In genomic region chr2L:14674606-14675100, dm6 we compare ENCODE assay signal across 1 fruit fly cellular context.
TF ChIP-seq lines count a peak whose summit lies in the region.

No protein-coding gene starts in this region.

TF ChIP-seq in whole organism, embryonic, 481 proteins besides CTCF, POLR2A, EP300 and RAD21 (continued from another document and continues in another):
- TF ChIP-seq NC2α (GFP tag; optimal IDR thresholded peaks at IDR 0.05; lab: Kevin White, UChicago): no peak
- no peak for TF ChIP-seq CG33213 (GFP tag; optimal IDR thresholded peaks at IDR 0.05; lab: Kevin White, UChicago)
- TF ChIP-seq CG34224 (GFP tag; IDR thresholded peaks at IDR 0.05; lab: Robert Waterston, UW; ENCODE audit: partially characterized antibody): no peak
- no peak; the same call in 1 of the 2 replicates for TF ChIP-seq lmd (GFP tag; IDR thresholded peaks at IDR 0.05; lab: Robert Waterston, UW)
- peak; percentile 83 for TF ChIP-seq twi (tag; optimal IDR thresholded peaks at IDR 0.05; lab: Kevin White, UChicago)
- TF ChIP-seq Ssrp (tag; optimal IDR thresholded peaks at IDR 0.05; lab: Kevin White, UChicago): peak; percentile 90
- peak; percentile 22 for TF ChIP-seq cato (GFP tag; optimal IDR thresholded peaks at IDR 0.05; lab: Kevin White, UChicago; ENCODE audit: borderline replicate concordance)
- peak; percentile 9 for TF ChIP-seq stwl (tag; optimal IDR thresholded peaks at IDR 0.05; lab: Kevin White, UChicago)
- TF ChIP-seq grn (GFP tag; optimal IDR thresholded peaks at IDR 0.05; lab: Kevin White, UChicago): no peak
- TF ChIP-seq CG11456 (GFP tag; IDR thresholded peaks at IDR 0.05; lab: Robert Waterston, UW): no peak
- no peak for TF ChIP-seq CG17568 (GFP tag; optimal IDR thresholded peaks at IDR 0.05; lab: Kevin White, UChicago)
- TF ChIP-seq CG6175 (GFP tag; IDR thresholded peaks at IDR 0.05; lab: Robert Waterston, UW): no peak
- TF ChIP-seq onecut (GFP tag; IDR thresholded peaks at IDR 0.05; lab: Robert Waterston, UW): 0 out of 2 replicates have a peak, but pooled peaks have one; percentile 39
- peak; percentile 97 for TF ChIP-seq CG17829 (tag; optimal IDR thresholded peaks at IDR 0.05; lab: Kevin White, UChicago)
- peak; percentile 98 for TF ChIP-seq CG17361 (GFP tag; IDR thresholded peaks at IDR 0.05; lab: Robert Waterston, UW)
- no peak for TF ChIP-seq CG12155 (GFP tag; optimal IDR thresholded peaks at IDR 0.05; lab: Kevin White, UChicago)
- no peak for TF ChIP-seq gce (GFP tag; IDR thresholded peaks at IDR 0.05; lab: Robert Waterston, UW)
- peak; percentile 67 for TF ChIP-seq Deaf1 (tag; optimal IDR thresholded peaks at IDR 0.05; lab: Kevin White, UChicago)
- TF ChIP-seq tup (GFP tag; optimal IDR thresholded peaks at IDR 0.05; lab: Kevin White, UChicago): no peak
- TF ChIP-seq CG9817 (tag; optimal IDR thresholded peaks at IDR 0.05; lab: Kevin White, UChicago): peak; percentile 7
- peak; percentile 97 for TF ChIP-seq CG10979 (tag; optimal IDR thresholded peaks at IDR 0.05; lab: Kevin White, UChicago)
- no peak for TF ChIP-seq CG31224 (GFP tag; IDR thresholded peaks at IDR 0.05; lab: Robert Waterston, UW)
- peak; percentile 64 for TF ChIP-seq CG1529 (GFP tag; optimal IDR thresholded peaks at IDR 0.05; lab: Kevin White, UChicago)
- TF ChIP-seq lilli (GFP tag; optimal IDR thresholded peaks at IDR 0.05; lab: Kevin White, UChicago): no peak
- TF ChIP-seq cas (GFP tag; IDR thresholded peaks at IDR 0.05; lab: Robert Waterston, UW): no peak
- peak; percentile 45 for TF ChIP-seq Jarid2 (GFP tag; optimal IDR thresholded peaks at IDR 0.05; lab: Kevin White, UChicago)
- peak; percentile 91 for TF ChIP-seq CG7839 (tag; optimal IDR thresholded peaks at IDR 0.05; lab: Kevin White, UChicago)
- TF ChIP-seq Dp (GFP tag; optimal IDR thresholded peaks at IDR 0.05; lab: Kevin White, UChicago): no peak
- no peak for TF ChIP-seq CG6765 (GFP tag; optimal IDR thresholded peaks at IDR 0.05; lab: Kevin White, UChicago)
- TF ChIP-seq dati (GFP tag; IDR thresholded peaks at IDR 0.05; lab: Robert Waterston, UW): no peak
- no peak for TF ChIP-seq CG7987 (GFP tag; optimal IDR thresholded peaks at IDR 0.05; lab: Kevin White, UChicago)
- no peak for TF ChIP-seq wdn (GFP tag; IDR thresholded peaks at IDR 0.05; lab: Robert Waterston, UW)
- TF ChIP-seq Sox100B (GFP tag; optimal IDR thresholded peaks at IDR 0.05; lab: Kevin White, UChicago): peak; percentile 88
- TF ChIP-seq CG18619 (GFP tag; optimal IDR thresholded peaks at IDR 0.05; lab: Kevin White, UChicago): peak; percentile 65
- no peak for TF ChIP-seq kni (GFP tag; optimal IDR thresholded peaks at IDR 0.05; lab: Kevin White, UChicago)
- peak; percentile 92 for TF ChIP-seq CG10267 (tag; optimal IDR thresholded peaks at IDR 0.05; lab: Kevin White, UChicago)
- TF ChIP-seq CG13296 (GFP tag; optimal IDR thresholded peaks at IDR 0.05; lab: Kevin White, UChicago): peak; percentile 6
- TF ChIP-seq CG11723 (GFP tag; optimal IDR thresholded peaks at IDR 0.05; lab: Kevin White, UChicago): peak; percentile 30
- no peak for TF ChIP-seq Ravus (GFP tag; IDR thresholded peaks at IDR 0.05; lab: Robert Waterston, UW)
- TF ChIP-seq Adf1 (GFP tag; IDR thresholded peaks at IDR 0.05; lab: Robert Waterston, UW): no peak
- peak; percentile 75 for TF ChIP-seq Ptx1 (GFP tag; IDR thresholded peaks at IDR 0.05; lab: Robert Waterston, UW)
- no peak for TF ChIP-seq CG11560 (tag; IDR thresholded peaks at IDR 0.05; lab: Robert Waterston, UW)
- no peak for TF ChIP-seq jigr1 (GFP tag; IDR thresholded peaks at IDR 0.05; lab: Robert Waterston, UW)
- no peak for TF ChIP-seq repo (GFP tag; optimal IDR thresholded peaks at IDR 0.05; lab: Kevin White, UChicago)
- peak; percentile 86 for TF ChIP-seq sens (GFP tag; lab: Kevin White, UChicago)
- no peak for TF ChIP-seq tll (GFP tag; optimal IDR thresholded peaks at IDR 0.05; lab: Kevin White, UChicago)
- peak; percentile 59 for TF ChIP-seq CG10147 (GFP tag; optimal IDR thresholded peaks at IDR 0.05; lab: Kevin White, UChicago)
- TF ChIP-seq dm (GFP tag; optimal IDR thresholded peaks at IDR 0.05; lab: Kevin White, UChicago): no peak
- TF ChIP-seq CG6813 (GFP tag; optimal IDR thresholded peaks at IDR 0.05; lab: Kevin White, UChicago): peak; percentile 59
- peak; percentile 23 for TF ChIP-seq CG3281 (GFP tag; optimal IDR thresholded peaks at IDR 0.05; lab: Kevin White, UChicago)
- no peak for TF ChIP-seq gro (GFP tag; optimal IDR thresholded peaks at IDR 0.05; lab: Kevin White, UChicago)
- peak; percentile 82 for TF ChIP-seq vvl (GFP tag; IDR thresholded peaks at IDR 0.05; lab: Robert Waterston, UW)
- TF ChIP-seq CG4328 (GFP tag; optimal IDR thresholded peaks at IDR 0.05; lab: Kevin White, UChicago): no peak
- no peak for TF ChIP-seq gt (GFP tag; IDR thresholded peaks at IDR 0.05; lab: Robert Waterston, UW)
- TF ChIP-seq NfI (GFP tag; optimal IDR thresholded peaks at IDR 0.05; lab: Kevin White, UChicago): no peak
- no peak for TF ChIP-seq CG14014 (GFP tag; IDR thresholded peaks at IDR 0.05; lab: Robert Waterston, UW)
- peak; percentile 78 for TF ChIP-seq CG17359 (tag; optimal IDR thresholded peaks at IDR 0.05; lab: Kevin White, UChicago)
- no peak for TF ChIP-seq ems (GFP tag; optimal IDR thresholded peaks at IDR 0.05; lab: Kevin White, UChicago)
- peak; percentile 94 for TF ChIP-seq trem (tag; optimal IDR thresholded peaks at IDR 0.05; lab: Kevin White, UChicago)
- no peak for TF ChIP-seq Neu2 (GFP tag; optimal IDR thresholded peaks at IDR 0.05; lab: Kevin White, UChicago; ENCODE audit: borderline replicate concordance)
- TF ChIP-seq Xrp1 (GFP tag; IDR thresholded peaks at IDR 0.05; lab: Robert Waterston, UW): peak; percentile 89
- TF ChIP-seq Asciz (GFP tag; optimal IDR thresholded peaks at IDR 0.05; lab: Kevin White, UChicago): peak; percentile 76
- TF ChIP-seq prd (optimal IDR thresholded peaks at IDR 0.05; lab: Kevin White, UChicago): no peak
- peak; percentile 63; the same call in 2 of the 3 replicates for TF ChIP-seq prd (GFP tag; IDR thresholded peaks at IDR 0.05; lab: Robert Waterston, UW)
- TF ChIP-seq E2f1 (GFP tag; IDR thresholded peaks at IDR 0.05; lab: Robert Waterston, UW): peak; percentile 61
- no peak for TF ChIP-seq BtbVII (GFP tag; optimal IDR thresholded peaks at IDR 0.05; lab: Kevin White, UChicago)
- TF ChIP-seq Oli (tag; optimal IDR thresholded peaks at IDR 0.05; lab: Kevin White, UChicago): peak; percentile 79
- no peak for TF ChIP-seq CG12299 (tag; optimal IDR thresholded peaks at IDR 0.05; lab: Kevin White, UChicago)
- TF ChIP-seq D (optimal IDR thresholded peaks at IDR 0.05; lab: Kevin White, UChicago): no peak
- peak; percentile 87 for TF ChIP-seq D (GFP tag; optimal IDR thresholded peaks at IDR 0.05; lab: Kevin White, UChicago)
- TF ChIP-seq H15 (GFP tag; IDR thresholded peaks at IDR 0.05; lab: Robert Waterston, UW): 0 out of 3 replicates have a peak, but pooled peaks have one; percentile 25
- peak; percentile 88 for TF ChIP-seq nerfin-1 (tag; optimal IDR thresholded peaks at IDR 0.05; lab: Kevin White, UChicago)
- no peak for TF ChIP-seq CG7786 (GFP tag; optimal IDR thresholded peaks at IDR 0.05; lab: Kevin White, UChicago)
- TF ChIP-seq Bgb (GFP tag; IDR thresholded peaks at IDR 0.05; lab: Robert Waterston, UW; ENCODE audit: partially characterized antibody): no peak
- TF ChIP-seq CG15011 (GFP tag; optimal IDR thresholded peaks at IDR 0.05; lab: Kevin White, UChicago): peak; percentile 53
- TF ChIP-seq da (GFP tag; optimal IDR thresholded peaks at IDR 0.05; lab: Kevin White, UChicago): no peak
- no peak for TF ChIP-seq pita (GFP tag; optimal IDR thresholded peaks at IDR 0.05; lab: Kevin White, UChicago)
- peak; percentile 67 for TF ChIP-seq CG30020 (tag; optimal IDR thresholded peaks at IDR 0.05; lab: Kevin White, UChicago)
- 0 out of 2 replicates have a peak, but pooled peaks have one; percentile 40 for TF ChIP-seq chm (GFP tag; IDR thresholded peaks at IDR 0.05; lab: Robert Waterston, UW)
- TF ChIP-seq CG14965 (GFP tag; optimal IDR thresholded peaks at IDR 0.05; lab: Kevin White, UChicago; ENCODE audit: borderline replicate concordance): no peak
- peak; percentile 30; the same call in 1 of the 2 replicates for TF ChIP-seq slbo (GFP tag; IDR thresholded peaks at IDR 0.05; lab: Robert Waterston, UW)
- TF ChIP-seq CG15601 (tag; optimal IDR thresholded peaks at IDR 0.05; lab: Kevin White, UChicago): peak; percentile 92
- TF ChIP-seq Fer1 (GFP tag; optimal IDR thresholded peaks at IDR 0.05; lab: Kevin White, UChicago): peak; percentile 27
- no peak for TF ChIP-seq CG12744 (GFP tag; optimal IDR thresholded peaks at IDR 0.05; lab: Kevin White, UChicago)
- TF ChIP-seq CG13123 (GFP tag; optimal IDR thresholded peaks at IDR 0.05; lab: Kevin White, UChicago): no peak
- no peak for TF ChIP-seq her (GFP tag; optimal IDR thresholded peaks at IDR 0.05; lab: Kevin White, UChicago)
- peak; percentile 74 for TF ChIP-seq CG4424 (GFP tag; optimal IDR thresholded peaks at IDR 0.05; lab: Kevin White, UChicago)
- peak; percentile 38; the same call in 1 of the 2 replicates for TF ChIP-seq CG7372 (GFP tag; IDR thresholded peaks at IDR 0.05; lab: Robert Waterston, UW)
- peak; percentile 5 for TF ChIP-seq Hsf (GFP tag; optimal IDR thresholded peaks at IDR 0.05; lab: Kevin White, UChicago)
- TF ChIP-seq org-1 (GFP tag; optimal IDR thresholded peaks at IDR 0.05; lab: Kevin White, UChicago): peak; percentile 53
- no peak for TF ChIP-seq fu2 (GFP tag; optimal IDR thresholded peaks at IDR 0.05; lab: Kevin White, UChicago)
- TF ChIP-seq CG32772 (GFP tag; IDR thresholded peaks at IDR 0.05; lab: Robert Waterston, UW): peak; percentile 56
- TF ChIP-seq CG6683 (GFP tag; optimal IDR thresholded peaks at IDR 0.05; lab: Kevin White, UChicago): peak; percentile 58
- TF ChIP-seq caup (GFP tag; optimal IDR thresholded peaks at IDR 0.05; lab: Kevin White, UChicago; ENCODE audit: severe bottlenecking): no peak
- TF ChIP-seq CG1024 (GFP tag; IDR thresholded peaks at IDR 0.05; lab: Robert Waterston, UW): no peak
- no peak for TF ChIP-seq Hey (tag; optimal IDR thresholded peaks at IDR 0.05; lab: Kevin White, UChicago)
- no peak for TF ChIP-seq zfh2 (GFP tag; optimal IDR thresholded peaks at IDR 0.05; lab: Kevin White, UChicago)
- TF ChIP-seq Gsc (GFP tag; IDR thresholded peaks at IDR 0.05; lab: Robert Waterston, UW): no peak
- TF ChIP-seq CG13287 (GFP tag; IDR thresholded peaks at IDR 0.05; lab: Robert Waterston, UW; ENCODE audit: partially characterized antibody): no peak
- TF ChIP-seq sd (tag; optimal IDR thresholded peaks at IDR 0.05; lab: Kevin White, UChicago): peak; percentile 32
- TF ChIP-seq CG7357 (GFP tag; IDR thresholded peaks at IDR 0.05; lab: Robert Waterston, UW): peak; percentile 66
- TF ChIP-seq NC2β (GFP tag; optimal IDR thresholded peaks at IDR 0.05; lab: Kevin White, UChicago): no peak
- no peak for TF ChIP-seq BEAF-32 (GFP tag; optimal IDR thresholded peaks at IDR 0.05; lab: Kevin White, UChicago)
- no peak for TF ChIP-seq Mes4 (GFP tag; optimal IDR thresholded peaks at IDR 0.05; lab: Kevin White, UChicago)
- TF ChIP-seq Optix (GFP tag; IDR thresholded peaks at IDR 0.05; lab: Robert Waterston, UW): no peak
- no peak for TF ChIP-seq MBD-R2 (GFP tag; IDR thresholded peaks at IDR 0.05; lab: Robert Waterston, UW)
- TF ChIP-seq CG32767 (GFP tag; IDR thresholded peaks at IDR 0.05; lab: Robert Waterston, UW): peak; percentile 67; the same call in 1 of the 2 replicates
- TF ChIP-seq CG33557 (GFP tag; optimal IDR thresholded peaks at IDR 0.05; lab: Kevin White, UChicago): peak; percentile 94
- TF ChIP-seq dmrt11E (tag; optimal IDR thresholded peaks at IDR 0.05; lab: Kevin White, UChicago): peak; percentile 98
- no peak for TF ChIP-seq ato (GFP tag; IDR thresholded peaks at IDR 0.05; lab: Robert Waterston, UW; ENCODE audit: partially characterized antibody)
- TF ChIP-seq Six4 (GFP tag; optimal IDR thresholded peaks at IDR 0.05; lab: Kevin White, UChicago): peak; percentile 76
- TF ChIP-seq Dll (GFP tag; IDR thresholded peaks at IDR 0.05; lab: Robert Waterston, UW; ENCODE audit: partially characterized antibody): no peak
- TF ChIP-seq CG2116 (GFP tag; optimal IDR thresholded peaks at IDR 0.05; lab: Kevin White, UChicago): peak; percentile 32
- TF ChIP-seq Antp (GFP tag; optimal IDR thresholded peaks at IDR 0.05; lab: Kevin White, UChicago): no peak
- no peak for TF ChIP-seq Kr (GFP tag; optimal IDR thresholded peaks at IDR 0.05; lab: Kevin White, UChicago)
- no peak for TF ChIP-seq jumu (GFP tag; optimal IDR thresholded peaks at IDR 0.05; lab: Kevin White, UChicago)
- no peak for TF ChIP-seq Dad (GFP tag; optimal IDR thresholded peaks at IDR 0.05; lab: Kevin White, UChicago)
- TF ChIP-seq Vsx1 (GFP tag; optimal IDR thresholded peaks at IDR 0.05; lab: Kevin White, UChicago): peak; percentile 21
- TF ChIP-seq CG34376 (GFP tag; optimal IDR thresholded peaks at IDR 0.05; lab: Kevin White, UChicago): no peak
- TF ChIP-seq CG16813 (GFP tag; IDR thresholded peaks at IDR 0.05; lab: Robert Waterston, UW; ENCODE audit: partially characterized antibody): no peak
- peak; percentile 17 for TF ChIP-seq Dek (tag; optimal IDR thresholded peaks at IDR 0.05; lab: Kevin White, UChicago)
- TF ChIP-seq luna (GFP tag; optimal IDR thresholded peaks at IDR 0.05; lab: Kevin White, UChicago): no peak
- TF ChIP-seq CG3163 (GFP tag; optimal IDR thresholded peaks at IDR 0.05; lab: Kevin White, UChicago): no peak
- TF ChIP-seq salm (tag; optimal IDR thresholded peaks at IDR 0.05; lab: Kevin White, UChicago): peak; percentile 63
- TF ChIP-seq cad (GFP tag; optimal IDR thresholded peaks at IDR 0.05; lab: Kevin White, UChicago): no peak
- TF ChIP-seq dpn (GFP tag; optimal IDR thresholded peaks at IDR 0.05; lab: Kevin White, UChicago): peak in 1 of 2 experiments; percentile 33
- no peak for TF ChIP-seq bab2 (GFP tag; optimal IDR thresholded peaks at IDR 0.05; lab: Kevin White, UChicago)
- no peak for TF ChIP-seq Myb (GFP tag; optimal IDR thresholded peaks at IDR 0.05; lab: Kevin White, UChicago)
- TF ChIP-seq knrl (GFP tag; IDR thresholded peaks at IDR 0.05; lab: Robert Waterston, UW; ENCODE audit: partially characterized antibody): no peak
- no peak for TF ChIP-seq B-H1 (GFP tag; IDR thresholded peaks at IDR 0.05; lab: Robert Waterston, UW)
- peak; percentile 62 for TF ChIP-seq az2 (GFP tag; optimal IDR thresholded peaks at IDR 0.05; lab: Kevin White, UChicago)
- TF ChIP-seq tin (GFP tag; optimal IDR thresholded peaks at IDR 0.05; lab: Kevin White, UChicago): peak; percentile 37
- TF ChIP-seq D19A (tag; optimal IDR thresholded peaks at IDR 0.05; lab: Kevin White, UChicago): peak; percentile 89
- no peak; the same call in 1 of the 2 replicates for TF ChIP-seq CG32532 (GFP tag; IDR thresholded peaks at IDR 0.05; lab: Robert Waterston, UW)
